Worm (Caenorhabditis elegans) whole organism, mixed stage, embryonic: ENCODE data around the gene hum-10.

Source experiments
- ceh-43 ChIP-seq: fragments of 200-800 bp; sonication (Bioruptor generic); optimal IDR thresholded peaks from 2 replicates; lab custom pipeline; 2018; ENCODE audit warnings: mild to moderate bottlenecking, missing genetic modification characterization, moderate library complexity, missing compliant biosample characterization
- cnd-1 ChIP-seq: fragments of 200-800 bp; sonication (Bioruptor generic); optimal IDR thresholded peaks from 2 replicates; lab custom pipeline; 2018; ENCODE audit warnings: mild to moderate bottlenecking, missing genetic modification characterization, missing compliant biosample characterization
- ham-2 ChIP-seq: fragments of 200-800 bp; sonication (Bioruptor generic); optimal IDR thresholded peaks from 2 replicates; lab custom pipeline; 2018; ENCODE audit warnings: mild to moderate bottlenecking, missing genetic modification characterization, missing compliant biosample characterization
- lin-13 ChIP-seq: fragments of 150-350 bp; optimal IDR thresholded peaks from 2 replicates; lab custom pipeline; 2014; ENCODE audit warnings: missing biosample characterization, missing genetic modification characterization
- nhr-12 ChIP-seq: fragments of 150-350 bp; optimal IDR thresholded peaks from 2 replicates; lab custom pipeline; 2014; ENCODE audit warnings: missing biosample characterization, missing genetic modification characterization
- nhr-2 ChIP-seq: fragments of 150-350 bp; optimal IDR thresholded peaks from 2 replicates; lab custom pipeline; 2014; ENCODE audit warnings: missing biosample characterization, missing genetic modification characterization
- nhr-237 ChIP-seq: fragments of 150-350 bp; optimal IDR thresholded peaks from 2 replicates; lab custom pipeline; 2014; ENCODE audit warnings: missing biosample characterization, missing genetic modification characterization
- nhr-28 ChIP-seq: fragments of 150-350 bp; optimal IDR thresholded peaks from 2 replicates; lab custom pipeline; 2014; ENCODE audit warnings: missing biosample characterization, missing genetic modification characterization
- nhr-76 ChIP-seq: sonication (generic microtip); optimal IDR thresholded peaks from 2 replicates; lab custom pipeline; 2017; ENCODE audit warnings: missing biosample characterization, missing genetic modification characterization
- pha-4 ChIP-seq: fragments of 150-350 bp; optimal IDR thresholded peaks from 2 replicates; lab custom pipeline; 2018; ENCODE audit warnings: missing biosample characterization, missing genetic modification reagents, missing genetic modification characterization
- snpc-4 ChIP-seq: fragments of 150-350 bp; optimal IDR thresholded peaks from 2 replicates; lab custom pipeline; 2014; ENCODE audit warnings: missing biosample characterization, missing genetic modification characterization
- sptf-1 ChIP-seq: sonication (generic microtip); optimal IDR thresholded peaks from 2 replicates; lab custom pipeline; 2017; ENCODE audit warnings: mild to moderate bottlenecking, missing genetic modification characterization, moderate library complexity, missing compliant biosample characterization
- unc-39 ChIP-seq: fragments of 150-350 bp; optimal IDR thresholded peaks from 2 replicates; lab custom pipeline; 2014; ENCODE audit warnings: missing biosample characterization, missing genetic modification characterization
- unc-62 ChIP-seq: fragments of 150-350 bp; optimal IDR thresholded peaks from 2 replicates; lab custom pipeline; 2014; ENCODE audit warnings: missing biosample characterization, missing genetic modification reagents, missing genetic modification characterization

DNA sequence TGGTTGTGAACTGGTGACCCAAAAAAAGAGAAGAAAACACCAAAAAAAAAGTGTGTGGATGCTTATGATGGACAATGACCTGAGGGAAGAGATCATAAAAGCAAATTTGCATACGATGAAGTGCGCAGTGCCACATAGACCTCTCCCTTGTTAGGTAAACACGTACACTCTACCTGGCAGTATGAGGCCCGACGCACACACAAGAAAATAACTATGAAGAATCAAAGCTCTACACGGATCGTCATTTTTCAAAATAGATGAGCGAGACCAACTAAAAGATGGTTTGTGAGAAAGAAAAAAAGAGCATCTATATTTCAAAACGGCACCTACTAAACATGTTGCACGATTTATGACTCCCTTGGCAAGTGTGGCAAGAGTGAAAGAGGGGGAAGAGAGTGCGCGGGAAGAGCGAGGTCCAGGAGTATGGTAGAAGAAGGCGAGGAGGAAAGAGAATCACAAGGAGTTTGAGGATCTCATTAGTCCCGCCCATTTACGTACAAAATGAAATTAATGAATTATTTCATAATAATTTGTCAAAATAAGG, 18.1 kb upstream of the hum-10 start, which contains the start of gene mig-13:
- no peak for TF ChIP-seq unc-39 (tag; lab: Kevin White, UChicago)
- TF ChIP-seq cnd-1 (tag; lab: Kevin White, UChicago): no peak
- TF ChIP-seq snpc-4 (tag; lab: Kevin White, UChicago): no peak
- TF ChIP-seq nhr-237 (tag; lab: Kevin White, UChicago): no peak
- peak; percentile 8 for TF ChIP-seq pha-4
- no peak for TF ChIP-seq nhr-76 (tag; lab: Kevin White, UChicago)
- TF ChIP-seq nhr-12: no peak
- no peak for TF ChIP-seq nhr-28 (tag; lab: Kevin White, UChicago)
- TF ChIP-seq ham-2 (GFP tag; lab: Kevin White, UChicago): no peak
- no peak for TF ChIP-seq nhr-2
- TF ChIP-seq ceh-43: no peak
- TF ChIP-seq sptf-1 (tag; lab: Kevin White, UChicago): no peak
- no peak for TF ChIP-seq lin-13
- TF ChIP-seq unc-62 (GFP tag; lab: Kevin White, UChicago): no peak
